Fruit fly (Drosophila melanogaster) whole organism, embryonic: ENCODE results near the gene Eip63E.
A peak's percentile ranks its signal among the peaks of the same experiment; 100 is the strongest.

ENCODE experiments used
- Atf-2 ChIP-seq: fragments of 200-800 bp; sonication (Bioruptor generic); optimal IDR thresholded peaks from 2 replicates; lab custom pipeline; 2016; ENCODE audit warnings: missing biosample characterization, missing genetic modification characterization
- BEAF-32 ChIP-seq: fragments of 200-800 bp; sonication (Bioruptor generic); optimal IDR thresholded peaks from 3 replicates; lab custom pipeline; 2017; ENCODE audit warnings: missing biosample characterization, missing genetic modification characterization, mild to moderate bottlenecking, moderate library complexity, missing genetic modification reagents
- CG10366 ChIP-seq: fragments of 200-800 bp; sonication (Bioruptor generic); IDR thresholded peaks from 2 replicates; pipeline ENCODE4 v1.3.6; 2022; ENCODE audit warnings: missing biosample characterization, missing genetic modification characterization
- CG11093 ChIP-seq: fragments of 200-800 bp; sonication (Bioruptor generic); IDR thresholded peaks from 3 replicates; pipeline ENCODE4 v1.3.6; 2022; ENCODE audit warnings: missing biosample characterization, missing genetic modification characterization
- CG11247 ChIP-seq: fragments of 200-800 bp; sonication (Bioruptor generic); IDR thresholded peaks from 2 replicates; pipeline ENCODE4 v1.3.6; 2022; ENCODE audit warnings: missing biosample characterization, missing genetic modification characterization
- CG11398 ChIP-seq: fragments of 200-800 bp; sonication (Bioruptor generic); optimal IDR thresholded peaks from 2 replicates; lab custom pipeline; 2016; ENCODE audit warnings: missing biosample characterization, missing genetic modification characterization
- CG11696 ChIP-seq: fragments of 200-800 bp; sonication (Bioruptor generic); IDR thresholded peaks from 2 replicates; pipeline ENCODE4 v1.3.6; 2022; ENCODE audit warnings: missing biosample characterization, missing genetic modification characterization
- CG1233 ChIP-seq: fragments of 200-800 bp; sonication (Bioruptor generic); optimal IDR thresholded peaks from 4 replicates; lab custom pipeline; 2018; ENCODE audit warnings: missing biosample characterization, mild to moderate bottlenecking, missing genetic modification characterization
- CG13424 ChIP-seq: fragments of 200-800 bp; sonication (Bioruptor generic); optimal IDR thresholded peaks from 2 replicates; lab custom pipeline; 2019; ENCODE audit warnings: missing biosample characterization, mild to moderate bottlenecking, missing genetic modification characterization, moderate library complexity
- CG14050 ChIP-seq: fragments of 200-800 bp; sonication (Bioruptor generic); IDR thresholded peaks from 3 replicates; pipeline ENCODE4 v1.3.6; 2022; ENCODE audit warnings: missing biosample characterization, missing genetic modification characterization
- CG14441 ChIP-seq: fragments of 200-800 bp; sonication (Bioruptor generic); IDR thresholded peaks from 2 replicates; pipeline ENCODE4 v1.3.6; 2022; ENCODE audit warnings: missing biosample characterization, missing genetic modification characterization
- CG15696 ChIP-seq: fragments of 200-800 bp; sonication (Bioruptor generic); optimal IDR thresholded peaks from 2 replicates; lab custom pipeline; 2019; ENCODE audit warnings: missing biosample characterization, mild to moderate bottlenecking, missing genetic modification characterization, moderate library complexity
- CG16779 ChIP-seq: fragments of 200-800 bp; sonication (Bioruptor generic); IDR thresholded peaks from 2 replicates; pipeline ENCODE4 v1.3.6; 2022; ENCODE audit warnings: missing biosample characterization, missing genetic modification characterization
- CG17829 ChIP-seq: fragments of 200-800 bp; optimal IDR thresholded peaks from 2 replicates; lab custom pipeline; 2019; ENCODE audit warnings: missing biosample characterization, mild to moderate bottlenecking, missing genetic modification characterization, moderate library complexity
- CG18476 ChIP-seq: fragments of 200-800 bp; sonication (Bioruptor generic); optimal IDR thresholded peaks from 2 replicates; lab custom pipeline; 2016; ENCODE audit warnings: missing biosample characterization, mild to moderate bottlenecking, missing genetic modification characterization
- CG2116 ChIP-seq: fragments of 200-800 bp; sonication (Bioruptor generic); optimal IDR thresholded peaks from 3 replicates; lab custom pipeline; 2018; ENCODE audit warnings: missing biosample characterization, mild to moderate bottlenecking, missing genetic modification characterization
- CG30431 ChIP-seq: fragments of 200-800 bp; sonication (Bioruptor generic); optimal IDR thresholded peaks from 2 replicates; lab custom pipeline; 2017; ENCODE audit warnings: missing biosample characterization, missing genetic modification characterization
- CG32532 ChIP-seq: fragments of 200-800 bp; sonication (Bioruptor generic); IDR thresholded peaks from 2 replicates; pipeline ENCODE4 v1.3.6; 2022; ENCODE audit warnings: missing biosample characterization, missing genetic modification characterization
- CG3281 ChIP-seq: fragments of 200-800 bp; sonication (Bioruptor generic); optimal IDR thresholded peaks from 3 replicates; lab custom pipeline; 2017; ENCODE audit warnings: missing biosample characterization, mild to moderate bottlenecking, missing genetic modification characterization
- CG34376 ChIP-seq: fragments of 200-800 bp; sonication (Bioruptor generic); optimal IDR thresholded peaks from 2 replicates; lab custom pipeline; 2018; ENCODE audit warnings: missing biosample characterization, mild to moderate bottlenecking, missing genetic modification characterization
- CG4328 ChIP-seq: fragments of 200-800 bp; sonication (Bioruptor generic); optimal IDR thresholded peaks from 3 replicates; lab custom pipeline; 2017; ENCODE audit warnings: missing biosample characterization, missing genetic modification reagents, missing genetic modification characterization
- CG5245 ChIP-seq: fragments of 200-800 bp; sonication (Bioruptor generic); optimal IDR thresholded peaks from 3 replicates; lab custom pipeline; 2016; ENCODE audit warnings: missing biosample characterization, missing genetic modification characterization
- CG6854 ChIP-seq: fragments of 200-800 bp; sonication (Bioruptor generic); optimal IDR thresholded peaks from 3 replicates; lab custom pipeline; 2017; ENCODE audit warnings: missing biosample characterization, mild to moderate bottlenecking, missing genetic modification characterization
- CG7786 ChIP-seq: fragments of 200-800 bp; sonication (Bioruptor generic); optimal IDR thresholded peaks from 2 replicates; lab custom pipeline; 2016; ENCODE audit warnings: missing biosample characterization, missing genetic modification characterization
- CG8944 ChIP-seq: fragments of 200-800 bp; sonication (Bioruptor generic); optimal IDR thresholded peaks from 3 replicates; lab custom pipeline; 2016; ENCODE audit warnings: missing biosample characterization, missing genetic modification characterization
- CG9797 ChIP-seq: fragments of 200-800 bp; sonication (Bioruptor generic); optimal IDR thresholded peaks from 3 replicates; lab custom pipeline; 2018; ENCODE audit warnings: missing biosample characterization, mild to moderate bottlenecking, missing genetic modification characterization
- Drgx ChIP-seq: fragments of 200-800 bp; sonication (Bioruptor generic); IDR thresholded peaks from 2 replicates; pipeline ENCODE4 v1.3.6; 2022; ENCODE audit warnings: missing biosample characterization, missing genetic modification characterization
- Elba2 ChIP-seq: fragments of 200-800 bp; sonication (Bioruptor generic); optimal IDR thresholded peaks from 3 replicates; lab custom pipeline; 2016; ENCODE audit warnings: missing biosample characterization, missing genetic modification characterization
- Ets65A ChIP-seq: fragments of 200-800 bp; sonication (Bioruptor generic); peaks from one replicate; lab custom pipeline; 2016; ENCODE audit warnings: missing biosample characterization, missing genetic modification characterization
- HHEX ChIP-seq: fragments of 200-800 bp; sonication (Bioruptor generic); optimal IDR thresholded peaks from 3 replicates; lab custom pipeline; 2017; ENCODE audit warnings: missing biosample characterization, mild to moderate bottlenecking, missing genetic modification characterization, missing genetic modification reagents
- Mes4 ChIP-seq: fragments of 200-800 bp; sonication (Bioruptor generic); optimal IDR thresholded peaks from 2 replicates; lab custom pipeline; 2016; ENCODE audit warnings: missing biosample characterization, missing genetic modification characterization
- NC2α ChIP-seq: fragments of 200-800 bp; sonication (Bioruptor generic); optimal IDR thresholded peaks from 2 replicates; lab custom pipeline; 2016; ENCODE audit warnings: missing biosample characterization, missing genetic modification characterization
- Rfx ChIP-seq: fragments of 200-800 bp; sonication (Bioruptor generic); IDR thresholded peaks from 2 replicates; pipeline ENCODE4 v1.3.6; 2022; ENCODE audit warnings: missing biosample characterization, missing genetic modification characterization
- TFAM ChIP-seq: fragments of 200-800 bp; sonication (Bioruptor generic); optimal IDR thresholded peaks from 2 replicates; lab custom pipeline; 2017; ENCODE audit warnings: missing biosample characterization, missing genetic modification characterization, inconsistent platforms
- YL-1 ChIP-seq: fragments of 200-800 bp; sonication (Bioruptor generic); optimal IDR thresholded peaks from 3 replicates; lab custom pipeline; 2017; ENCODE audit warnings: missing biosample characterization, mild to moderate bottlenecking, missing genetic modification characterization
- bigmax ChIP-seq: fragments of 200-800 bp; sonication (Bioruptor generic); optimal IDR thresholded peaks from 2 replicates; lab custom pipeline; 2018; ENCODE audit warnings: missing biosample characterization, mild to moderate bottlenecking, missing genetic modification characterization
- ci ChIP-seq: fragments of 200-800 bp; sonication (Bioruptor generic); IDR thresholded peaks from 3 replicates; pipeline ENCODE4 v1.3.6; 2022; ENCODE audit warnings: missing biosample characterization, missing genetic modification characterization
- dimm ChIP-seq: fragments of 200-800 bp; sonication (Bioruptor generic); IDR thresholded peaks from 2 replicates; pipeline ENCODE4 v1.3.6; 2022; ENCODE audit warnings: missing biosample characterization, missing genetic modification characterization
- dpn ChIP-seq, 2 experiments: fragments of 200-800 bp; sonication (Bioruptor generic); optimal IDR thresholded peaks; 3 replicates each; lab custom pipeline; 2016; ENCODE audit warnings: missing biosample characterization in 2 of 2, missing genetic modification characterization in 2 of 2
- ewg ChIP-seq: fragments of 200-800 bp; sonication (Bioruptor generic); optimal IDR thresholded peaks from 3 replicates; lab custom pipeline; 2017; ENCODE audit warnings: mild to moderate bottlenecking, missing biosample characterization, missing genetic modification reagents, missing genetic modification characterization
- fd3F ChIP-seq: fragments of 200-800 bp; sonication (Bioruptor generic); optimal IDR thresholded peaks from 2 replicates; lab custom pipeline; 2018; ENCODE audit warnings: missing biosample characterization, mild to moderate bottlenecking, missing genetic modification characterization, moderate library complexity
- fd96Cb ChIP-seq: fragments of 200-800 bp; sonication (Bioruptor generic); optimal IDR thresholded peaks from 2 replicates; lab custom pipeline; 2018; ENCODE audit warnings: missing biosample characterization, mild to moderate bottlenecking, missing genetic modification characterization, moderate library complexity
- gcm ChIP-seq: fragments of 200-800 bp; sonication (Bioruptor generic); optimal IDR thresholded peaks from 2 replicates; lab custom pipeline; 2019; ENCODE audit warnings: missing biosample characterization, mild to moderate bottlenecking, missing genetic modification characterization, moderate library complexity
- grn ChIP-seq: fragments of 200-800 bp; sonication (Bioruptor generic); optimal IDR thresholded peaks from 3 replicates; lab custom pipeline; 2017; ENCODE audit warnings: missing biosample characterization, missing genetic modification characterization
- gro ChIP-seq: fragments of 200-800 bp; sonication (Bioruptor generic); optimal IDR thresholded peaks from 2 replicates; lab custom pipeline; 2016; ENCODE audit warnings: missing biosample characterization, missing genetic modification characterization
- psq ChIP-seq: fragments of 200-800 bp; sonication (Bioruptor generic); optimal IDR thresholded peaks from 2 replicates; lab custom pipeline; 2017; ENCODE audit warnings: missing biosample characterization, missing genetic modification characterization
- sna ChIP-seq: fragments of 200-800 bp; sonication (Bioruptor generic); IDR thresholded peaks from 2 replicates; pipeline ENCODE4 v1.3.6; 2022; ENCODE audit warnings: missing biosample characterization, missing genetic modification characterization; ENCODE audit not compliant: partially characterized antibody
- ssp ChIP-seq: fragments of 200-800 bp; sonication (Bioruptor generic); IDR thresholded peaks from 2 replicates; pipeline ENCODE4 v1.3.6; 2022; ENCODE audit warnings: missing biosample characterization, missing genetic modification characterization
- trem ChIP-seq: fragments of 200-800 bp; optimal IDR thresholded peaks from 3 replicates; lab custom pipeline; 2019; ENCODE audit warnings: missing biosample characterization, mild to moderate bottlenecking, missing genetic modification characterization, moderate library complexity
- vvl ChIP-seq: fragments of 200-800 bp; sonication (Bioruptor generic); IDR thresholded peaks from 2 replicates; pipeline ENCODE4 v1.3.6; 2022; ENCODE audit warnings: missing biosample characterization, missing genetic modification characterization

The Eip63E gene

dm6 chr3L:3566751-3567499 is 51.4 kb downstream of the Eip63E start (continued):
- TF ChIP-seq gcm (GFP tag; lab: Kevin White, UChicago) (peak; percentile 72), TFAM (no peak), CG11696 (no peak), YL-1 (GFP tag; lab: Kevin White, UChicago) (no peak), Atf-2 (GFP tag; lab: Kevin White, UChicago) (peak; percentile 3), CG16779 (no peak), ci (GFP tag; lab: Robert Waterston, UW) (peak; percentile 81), fd3F (GFP tag; lab: Kevin White, UChicago) (peak; percentile 27), vvl (GFP tag; lab: Robert Waterston, UW) (peak; percentile 87), Mes4 (GFP tag; lab: Kevin White, UChicago) (peak; percentile 60), CG17829 (tag; lab: Kevin White, UChicago) (peak; percentile 87), ewg (GFP tag; lab: Kevin White, UChicago) (peak; percentile 53), CG14050 (peak; percentile 38; the same call in 2 of the 3 replicates), CG11247 (GFP tag; lab: Robert Waterston, UW) (0 out of 2 replicates have a peak, but pooled peaks have one; percentile 17), CG11398 (GFP tag; lab: Kevin White, UChicago) (peak; percentile 44), Rfx (GFP tag; lab: Robert Waterston, UW) (peak; percentile 38; the same call in 1 of the 2 replicates), CG1233 (GFP tag; lab: Kevin White, UChicago) (peak; percentile 49), sna (no peak), ssp (GFP tag; lab: Robert Waterston, UW) (peak; percentile 59), CG4328 (peak; percentile 36), CG30431 (GFP tag; lab: Kevin White, UChicago) (no peak), trem (tag; lab: Kevin White, UChicago) (peak; percentile 73), CG9797 (GFP tag; lab: Kevin White, UChicago) (no peak), CG18476 (GFP tag; lab: Kevin White, UChicago) (peak; percentile 57), bigmax (GFP tag; lab: Kevin White, UChicago) (no peak), CG7786 (GFP tag; lab: Kevin White, UChicago) (peak; percentile 47), dimm (GFP tag; lab: Robert Waterston, UW) (no peak), grn (GFP tag; lab: Kevin White, UChicago) (no peak), CG13424 (peak; percentile 78), CG34376 (no peak), CG32532 (GFP tag; lab: Robert Waterston, UW) (peak; percentile 66), HHEX (GFP tag; lab: Kevin White, UChicago) (peak; percentile 55), Drgx (GFP tag; lab: Robert Waterston, UW) (no peak), CG3281 (GFP tag; lab: Kevin White, UChicago) (peak; percentile 59), NC2α (GFP tag; lab: Kevin White, UChicago) (no peak), CG5245 (GFP tag; lab: Kevin White, UChicago) (peak; percentile 49), CG14441 (GFP tag; lab: Robert Waterston, UW) (no peak), CG8944 (GFP tag; lab: Kevin White, UChicago) (peak; percentile 57), CG2116 (GFP tag; lab: Kevin White, UChicago) (peak; percentile 15), CG15696 (tag; lab: Kevin White, UChicago) (peak; percentile 41), psq (GFP tag; lab: Kevin White, UChicago) (no peak), BEAF-32 (GFP tag; lab: Kevin White, UChicago) (no peak), dpn (GFP tag; optimal IDR thresholded peaks at IDR 0.05; lab: Kevin White, UChicago) (peak; percentile 48 to 68), Elba2 (GFP tag; lab: Kevin White, UChicago) (no peak), gro (GFP tag; lab: Kevin White, UChicago) (peak; percentile 7), Ets65A (GFP tag; lab: Kevin White, UChicago) (no peak), CG6854 (GFP tag; lab: Kevin White, UChicago) (peak; percentile 16), CG10366 (GFP tag; lab: Robert Waterston, UW) (peak; percentile 67), fd96Cb (tag; lab: Kevin White, UChicago) (peak; percentile 82), CG11093 (GFP tag; lab: Robert Waterston, UW) (no peak)
